Fruit fly (Drosophila melanogaster) whole organism, embryonic: ENCODE data around the gene CG42489.

Source experiments
- ATbp ChIP-seq: fragments of 200-800 bp; sonication (Bioruptor generic); optimal IDR thresholded peaks from 2 replicates; lab custom pipeline; 2017; ENCODE audit warnings: missing biosample characterization, mild to moderate bottlenecking, missing genetic modification characterization, missing genetic modification reagents
- Atf6 ChIP-seq: fragments of 200-800 bp; sonication (Bioruptor generic); IDR thresholded peaks from 2 replicates; pipeline ENCODE4 v1.3.6; 2022; ENCODE audit warnings: missing biosample characterization, missing genetic modification characterization
- CG11085 ChIP-seq: fragments of 200-800 bp; sonication (Bioruptor generic); IDR thresholded peaks from 2 replicates; pipeline ENCODE4 v1.3.6; 2022; ENCODE audit warnings: missing biosample characterization, missing genetic modification characterization
- CG15696 ChIP-seq: fragments of 200-800 bp; sonication (Bioruptor generic); optimal IDR thresholded peaks from 2 replicates; lab custom pipeline; 2019; ENCODE audit warnings: missing biosample characterization, mild to moderate bottlenecking, missing genetic modification characterization, moderate library complexity
- CG17361 ChIP-seq: fragments of 200-800 bp; sonication (Bioruptor generic); IDR thresholded peaks from 3 replicates; pipeline ENCODE4 v1.3.6; 2022; ENCODE audit warnings: missing biosample characterization, missing genetic modification characterization
- CG30403 ChIP-seq: fragments of 200-800 bp; sonication (Bioruptor generic); optimal IDR thresholded peaks from 3 replicates; lab custom pipeline; 2016; ENCODE audit warnings: missing biosample characterization, missing genetic modification characterization
- CG31388 ChIP-seq: fragments of 200-800 bp; sonication (Bioruptor generic); optimal IDR thresholded peaks from 2 replicates; lab custom pipeline; 2016; ENCODE audit warnings: missing biosample characterization, missing genetic modification characterization
- CG43689 ChIP-seq: fragments of 200-800 bp; sonication (Bioruptor generic); IDR thresholded peaks from 2 replicates; pipeline ENCODE4 v1.3.6; 2022; ENCODE audit warnings: missing biosample characterization, missing genetic modification characterization
- CG4854 ChIP-seq: fragments of 200-800 bp; sonication (Bioruptor generic); optimal IDR thresholded peaks from 2 replicates; lab custom pipeline; 2016; ENCODE audit warnings: missing biosample characterization, missing genetic modification characterization, inconsistent platforms
- CG6272 ChIP-seq: fragments of 200-800 bp; sonication (Bioruptor generic); IDR thresholded peaks from 2 replicates; pipeline ENCODE4 v1.3.6; 2022; ENCODE audit warnings: missing biosample characterization, missing genetic modification characterization
- CG7357 ChIP-seq: fragments of 200-800 bp; sonication (Bioruptor generic); IDR thresholded peaks from 3 replicates; pipeline ENCODE4 v1.3.6; 2022; ENCODE audit warnings: missing biosample characterization, missing genetic modification characterization
- CG8924 ChIP-seq: fragments of 200-800 bp; optimal IDR thresholded peaks from 3 replicates; lab custom pipeline; 2019; ENCODE audit warnings: missing biosample characterization, mild to moderate bottlenecking, missing genetic modification characterization, moderate library complexity
- D19A ChIP-seq: fragments of 200-800 bp; optimal IDR thresholded peaks from 3 replicates; lab custom pipeline; 2019; ENCODE audit warnings: missing biosample characterization, mild to moderate bottlenecking, missing genetic modification characterization, moderate library complexity
- Hr39 ChIP-seq: fragments of >200 bp; optimal IDR thresholded peaks from 2 replicates; lab custom pipeline; 2017
- Jarid2 ChIP-seq: fragments of 200-800 bp; sonication (Bioruptor generic); optimal IDR thresholded peaks from 3 replicates; lab custom pipeline; 2017; ENCODE audit warnings: mild to moderate bottlenecking, missing biosample characterization, missing genetic modification reagents, missing genetic modification characterization
- Lhr ChIP-seq: fragments of 200-800 bp; sonication (Bioruptor generic); optimal IDR thresholded peaks from 3 replicates; lab custom pipeline; 2017; ENCODE audit warnings: mild to moderate bottlenecking, missing biosample characterization, missing genetic modification reagents, missing genetic modification characterization
- Lpt ChIP-seq: fragments of >200 bp; optimal IDR thresholded peaks from 2 replicates; lab custom pipeline; 2018; ENCODE audit warnings: missing biosample characterization, missing genetic modification characterization
- Mad ChIP-seq: fragments of 200-800 bp; sonication (Bioruptor generic); optimal IDR thresholded peaks from 2 replicates; lab custom pipeline; 2016; ENCODE audit warnings: missing biosample characterization, missing genetic modification characterization
- NC2α ChIP-seq: fragments of 200-800 bp; sonication (Bioruptor generic); optimal IDR thresholded peaks from 2 replicates; lab custom pipeline; 2016; ENCODE audit warnings: missing biosample characterization, missing genetic modification characterization
- NK7.1 ChIP-seq: fragments of 200-800 bp; sonication (Bioruptor generic); optimal IDR thresholded peaks from 3 replicates; lab custom pipeline; 2016; ENCODE audit warnings: missing biosample characterization, missing genetic modification characterization
- PHDP ChIP-seq: fragments of 200-800 bp; sonication (Bioruptor generic); optimal IDR thresholded peaks from 3 replicates; lab custom pipeline; 2018; ENCODE audit warnings: missing biosample characterization, mild to moderate bottlenecking, missing genetic modification characterization, moderate library complexity
- Pdp1 ChIP-seq, 2 experiments: fragments of 200-800 bp; sonication (Bioruptor generic); optimal IDR thresholded peaks; 3 replicates each; lab custom pipeline; 2016; ENCODE audit warnings: missing biosample characterization in 2 of 2, missing genetic modification characterization in 2 of 2, mild to moderate bottlenecking in 1 of 2, moderate library complexity in 1 of 2
- Scr ChIP-seq: fragments of 200-800 bp; sonication (Bioruptor generic); IDR thresholded peaks from 2 replicates; pipeline ENCODE4 v1.3.6; 2022; ENCODE audit warnings: missing biosample characterization, missing genetic modification characterization; ENCODE audit not compliant: partially characterized antibody
- Usf ChIP-seq: fragments of 200-800 bp; sonication (Bioruptor generic); optimal IDR thresholded peaks from 2 replicates; lab custom pipeline; 2017; ENCODE audit warnings: missing genotype, missing biosample characterization, missing genetic modification characterization
- abd-A ChIP-seq: fragments of 200-800 bp; sonication (Bioruptor generic); optimal IDR thresholded peaks from 3 replicates; lab custom pipeline; 2019; ENCODE audit warnings: missing biosample characterization, mild to moderate bottlenecking, missing genetic modification characterization, moderate library complexity
- bab2 ChIP-seq: fragments of 200-800 bp; sonication (Bioruptor generic); optimal IDR thresholded peaks from 2 replicates; lab custom pipeline; 2016; ENCODE audit warnings: missing biosample characterization, missing genetic modification characterization
- caup ChIP-seq: fragments of 200-800 bp; sonication (Bioruptor generic); optimal IDR thresholded peaks from 3 replicates; lab custom pipeline; 2017; ENCODE audit warnings: missing biosample characterization, mild to moderate bottlenecking, missing genetic modification characterization, moderate library complexity; ENCODE audit not compliant: severe bottlenecking
- danr ChIP-seq: fragments of 200-800 bp; sonication (Bioruptor generic); IDR thresholded peaks from 2 replicates; pipeline ENCODE4 v1.3.6; 2022; ENCODE audit warnings: missing biosample characterization, missing genetic modification characterization
- dpn ChIP-seq, 2 experiments: fragments of 200-800 bp; sonication (Bioruptor generic); optimal IDR thresholded peaks; 3 replicates each; lab custom pipeline; 2016; ENCODE audit warnings: missing biosample characterization in 2 of 2, missing genetic modification characterization in 2 of 2
- exex ChIP-seq: fragments of 200-800 bp; sonication (Bioruptor generic); optimal IDR thresholded peaks from 4 replicates; lab custom pipeline; 2018; ENCODE audit warnings: missing biosample characterization, mild to moderate bottlenecking, missing genetic modification characterization, moderate library complexity
- ftz-f1 ChIP-seq: fragments of 200-800 bp; sonication (Bioruptor generic); optimal IDR thresholded peaks from 2 replicates; lab custom pipeline; 2016; ENCODE audit warnings: missing biosample characterization, missing genetic modification characterization
- fu2 ChIP-seq: fragments of 200-800 bp; sonication (Bioruptor generic); optimal IDR thresholded peaks from 2 replicates; lab custom pipeline; 2016; ENCODE audit warnings: missing biosample characterization, missing genetic modification characterization
- ham ChIP-seq: fragments of 200-800 bp; sonication (Bioruptor generic); IDR thresholded peaks from 2 replicates; pipeline ENCODE4 v1.3.6; 2022; ENCODE audit warnings: missing biosample characterization, missing genetic modification characterization
- ind ChIP-seq: fragments of 200-800 bp; sonication (Bioruptor generic); optimal IDR thresholded peaks from 3 replicates; lab custom pipeline; 2016; ENCODE audit warnings: missing biosample characterization, missing genetic modification characterization
- jumu ChIP-seq: fragments of 200-800 bp; sonication (Bioruptor generic); optimal IDR thresholded peaks from 3 replicates; lab custom pipeline; 2016; ENCODE audit warnings: missing biosample characterization, missing genetic modification characterization
- lab ChIP-seq: fragments of 200-800 bp; sonication (Bioruptor generic); optimal IDR thresholded peaks from 3 replicates; lab custom pipeline; 2017; ENCODE audit warnings: missing biosample characterization, missing genetic modification characterization, mild to moderate bottlenecking, moderate library complexity, missing genetic modification reagents
- luna ChIP-seq: fragments of 200-800 bp; sonication (Bioruptor generic); optimal IDR thresholded peaks from 2 replicates; lab custom pipeline; 2016; ENCODE audit warnings: missing biosample characterization, missing genetic modification characterization
- mld ChIP-seq: fragments of 200-800 bp; sonication (Bioruptor generic); IDR thresholded peaks from 3 replicates; pipeline ENCODE4 v1.3.6; 2022; ENCODE audit warnings: missing biosample characterization, missing genetic modification characterization; ENCODE audit not compliant: partially characterized antibody
- pan ChIP-seq, 4 experiments: fragments of >200 bp in 3 of 4; fragments of 200-800 bp in 1 of 4; sonication (Bioruptor generic) in 1 of 4; optimal IDR thresholded peaks in 3 of 4; IDR thresholded peaks in 1 of 4; 2 replicates each; pipeline versions ENCODE4 v1.3.6 to Lab custom; 2017 to 2022; ENCODE audit warnings: missing biosample characterization in 2 of 4, missing genetic modification characterization in 2 of 4, mixed read lengths in 1 of 4
- phol ChIP-seq: fragments of 200-800 bp; sonication (Bioruptor generic); optimal IDR thresholded peaks from 3 replicates; lab custom pipeline; 2018; ENCODE audit warnings: missing biosample characterization, mild to moderate bottlenecking, missing genetic modification characterization, moderate library complexity
- ranshi ChIP-seq: fragments of 200-800 bp; sonication (Bioruptor generic); IDR thresholded peaks from 2 replicates; pipeline ENCODE4 v1.3.6; 2022; ENCODE audit warnings: missing biosample characterization, missing genetic modification characterization
- scrt ChIP-seq: fragments of 200-800 bp; sonication (Bioruptor generic); optimal IDR thresholded peaks from 2 replicates; lab custom pipeline; 2018; ENCODE audit warnings: missing biosample characterization, mild to moderate bottlenecking, missing genetic modification characterization, moderate library complexity
- sim ChIP-seq: fragments of 200-800 bp; sonication (Bioruptor generic); IDR thresholded peaks from 2 replicates; pipeline ENCODE4 v1.3.6; 2022; ENCODE audit warnings: missing biosample characterization, missing genetic modification characterization
- so ChIP-seq: fragments of 200-800 bp; sonication (Bioruptor generic); IDR thresholded peaks from 3 replicates; pipeline ENCODE4 v1.3.6; 2022; ENCODE audit warnings: missing biosample characterization, missing genetic modification characterization
- trh ChIP-seq: fragments of 200-800 bp; sonication (Bioruptor generic); optimal IDR thresholded peaks from 2 replicates; lab custom pipeline; 2016; ENCODE audit warnings: missing biosample characterization, missing genetic modification characterization
- tup ChIP-seq: fragments of 200-800 bp; sonication (Bioruptor generic); optimal IDR thresholded peaks from 2 replicates; lab custom pipeline; 2016; ENCODE audit warnings: missing biosample characterization, mild to moderate bottlenecking, missing genetic modification characterization, moderate library complexity
- vvl ChIP-seq: fragments of 200-800 bp; sonication (Bioruptor generic); IDR thresholded peaks from 2 replicates; pipeline ENCODE4 v1.3.6; 2022; ENCODE audit warnings: missing biosample characterization, missing genetic modification characterization
- zf30C ChIP-seq: fragments of 200-800 bp; sonication (Bioruptor generic); optimal IDR thresholded peaks from 3 replicates; lab custom pipeline; 2018; ENCODE audit warnings: missing biosample characterization, mild to moderate bottlenecking, missing genetic modification characterization
- zfh2 ChIP-seq: fragments of 200-800 bp; sonication (Bioruptor generic); optimal IDR thresholded peaks from 2 replicates; lab custom pipeline; 2016; ENCODE audit warnings: missing biosample characterization, missing genetic modification characterization

CG42489 gene

DNA sequence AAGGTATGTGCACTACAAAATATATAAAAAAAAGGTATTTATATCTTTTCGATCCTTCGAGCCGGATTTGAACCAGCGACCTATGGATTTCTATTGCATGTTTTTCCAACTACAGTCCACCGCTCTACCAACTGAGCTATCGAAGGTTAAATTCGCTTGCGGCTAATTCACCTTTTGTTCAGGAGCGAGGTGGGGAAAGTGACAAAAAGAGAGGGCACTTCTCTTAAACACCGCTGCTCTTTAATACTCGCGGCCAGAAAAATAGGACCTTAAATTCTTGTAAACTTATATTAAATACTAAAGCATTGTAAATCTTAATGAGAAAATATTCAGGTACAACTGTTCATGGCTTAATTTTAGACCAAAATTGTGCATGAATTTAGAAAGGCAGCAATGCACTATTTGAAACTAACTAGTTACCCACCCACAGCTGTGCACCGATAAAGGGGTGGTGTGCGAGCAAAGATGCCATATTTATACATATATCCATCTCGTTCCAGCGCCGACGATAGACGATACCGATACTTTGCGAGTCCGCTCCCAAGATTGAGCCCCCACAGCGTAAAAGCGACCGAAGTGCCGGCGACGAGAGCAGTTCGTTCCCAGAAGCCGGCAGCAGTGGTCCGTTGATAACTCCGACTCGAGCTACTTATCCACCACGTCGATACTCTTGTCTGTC is 14.6 kb upstream of the CG42489 start (continued):
- peak; percentile 88 for TF ChIP-seq CG11085 (GFP tag; lab: Robert Waterston, UW)
- TF ChIP-seq Scr = peak; percentile 61
- peak; percentile 97 for TF ChIP-seq bab2
- TF ChIP-seq Usf (GFP tag; lab: Kevin White, UChicago) = peak; percentile 96
- TF ChIP-seq NK7.1 = peak; percentile 96
- TF ChIP-seq scrt (GFP tag; lab: Kevin White, UChicago) = peak; percentile 97
- peak; percentile 86 for TF ChIP-seq abd-A (tag; lab: Kevin White, UChicago)
- peak; percentile 93 for TF ChIP-seq CG15696 (tag; lab: Kevin White, UChicago)
- peak; percentile 99 for TF ChIP-seq CG8924
- TF ChIP-seq vvl (GFP tag; lab: Robert Waterston, UW) = peak; percentile 99
- TF ChIP-seq trh = peak; percentile 95
- TF ChIP-seq CG17361 (GFP tag; lab: Robert Waterston, UW) = peak; percentile 93
- TF ChIP-seq tup = peak; percentile 97
- peak; percentile 86 for TF ChIP-seq CG6272 (GFP tag; lab: Robert Waterston, UW)
- peak; percentile 85 for TF ChIP-seq ham (GFP tag; lab: Robert Waterston, UW)
- TF ChIP-seq mld (GFP tag; lab: Robert Waterston, UW) = peak; percentile 87
- TF ChIP-seq zfh2 (GFP tag; lab: Kevin White, UChicago) = peak; percentile 96
- TF ChIP-seq Lpt (GFP tag; lab: Kevin White, UChicago) = no peak
- TF ChIP-seq ATbp (GFP tag; lab: Kevin White, UChicago) = peak; percentile 99
- TF ChIP-seq Pdp1 (GFP tag; optimal IDR thresholded peaks at IDR 0.05; lab: Kevin White, UChicago) = peak; percentile 94 to 97
- peak; percentile 97 for TF ChIP-seq NC2α (GFP tag; lab: Kevin White, UChicago)
- peak; percentile 96 for TF ChIP-seq ranshi
- TF ChIP-seq CG30403 (GFP tag; lab: Kevin White, UChicago) = peak; percentile 98
- TF ChIP-seq ftz-f1 (GFP tag; lab: Kevin White, UChicago) = peak; percentile 88
- peak; percentile 94 for TF ChIP-seq fu2 (GFP tag; lab: Kevin White, UChicago)
- peak; percentile 89 for TF ChIP-seq danr (GFP tag; lab: Robert Waterston, UW)
- TF ChIP-seq Mad (GFP tag; lab: Kevin White, UChicago) = peak; percentile 96
- TF ChIP-seq Lhr (GFP tag; lab: Kevin White, UChicago) = peak; percentile 94
- peak; percentile 98 for TF ChIP-seq dpn (GFP tag; optimal IDR thresholded peaks at IDR 0.05; lab: Kevin White, UChicago)
- TF ChIP-seq CG4854 (GFP tag; lab: Kevin White, UChicago) = peak; percentile 96
- peak; percentile 99 for TF ChIP-seq lab
- peak; percentile 97 for TF ChIP-seq phol (tag; lab: Kevin White, UChicago)
- TF ChIP-seq Hr39 (lab: Kevin White, UChicago) = no peak
- TF ChIP-seq Atf6 (GFP tag; lab: Robert Waterston, UW) = peak; percentile 97
- TF ChIP-seq exex (tag; lab: Kevin White, UChicago) = peak; percentile 86
- TF ChIP-seq sim (GFP tag; lab: Robert Waterston, UW) = peak; percentile 96
- peak; percentile 92 for TF ChIP-seq CG43689 (GFP tag; lab: Robert Waterston, UW)
- TF ChIP-seq CG31388 = peak; percentile 94
- TF ChIP-seq caup (GFP tag; lab: Kevin White, UChicago) = peak; percentile 98
- TF ChIP-seq ind (GFP tag; lab: Kevin White, UChicago) = peak; percentile 97
- TF ChIP-seq PHDP (tag; lab: Kevin White, UChicago) = peak; percentile 99
- no peak for TF ChIP-seq pan (optimal IDR thresholded peaks at IDR 0.05; lab: Kevin White, UChicago)
- TF ChIP-seq pan (GFP tag; optimal IDR thresholded peaks at IDR 0.05 in 1 of 2, IDR thresholded peaks at IDR 0.05 in 1 of 2) = peak in 1 of 2 experiments; percentile 97
- TF ChIP-seq so = peak; percentile 97
- TF ChIP-seq luna (GFP tag; lab: Kevin White, UChicago) = peak; percentile 89
- peak; percentile 87 for TF ChIP-seq CG7357 (GFP tag; lab: Robert Waterston, UW)
- TF ChIP-seq jumu = peak; percentile 97
- TF ChIP-seq D19A (tag; lab: Kevin White, UChicago) = peak; percentile 96
- TF ChIP-seq Jarid2 (GFP tag; lab: Kevin White, UChicago) = peak; percentile 85
- TF ChIP-seq zf30C = peak; percentile 45
